Worm (Caenorhabditis elegans) whole organism, early embryonic: Measurements from ENCODE around the gene ZC449.2.

Experiments
- flt-1 ChIP-seq: fragments of 200-800 bp; sonication (Bioruptor generic); IDR thresholded peaks from 2 replicates; pipeline ENCODE4 v1.3.6; 2022; ENCODE audit warnings: missing genetic modification characterization, missing compliant biosample characterization
- pes-1 ChIP-seq: fragments of 200-800 bp; sonication (Bioruptor generic); IDR thresholded peaks from 2 replicates; pipeline ENCODE4 v1.3.6; 2022; ENCODE audit warnings: missing genetic modification reagents, missing genetic modification characterization, missing compliant biosample characterization

DNA sequence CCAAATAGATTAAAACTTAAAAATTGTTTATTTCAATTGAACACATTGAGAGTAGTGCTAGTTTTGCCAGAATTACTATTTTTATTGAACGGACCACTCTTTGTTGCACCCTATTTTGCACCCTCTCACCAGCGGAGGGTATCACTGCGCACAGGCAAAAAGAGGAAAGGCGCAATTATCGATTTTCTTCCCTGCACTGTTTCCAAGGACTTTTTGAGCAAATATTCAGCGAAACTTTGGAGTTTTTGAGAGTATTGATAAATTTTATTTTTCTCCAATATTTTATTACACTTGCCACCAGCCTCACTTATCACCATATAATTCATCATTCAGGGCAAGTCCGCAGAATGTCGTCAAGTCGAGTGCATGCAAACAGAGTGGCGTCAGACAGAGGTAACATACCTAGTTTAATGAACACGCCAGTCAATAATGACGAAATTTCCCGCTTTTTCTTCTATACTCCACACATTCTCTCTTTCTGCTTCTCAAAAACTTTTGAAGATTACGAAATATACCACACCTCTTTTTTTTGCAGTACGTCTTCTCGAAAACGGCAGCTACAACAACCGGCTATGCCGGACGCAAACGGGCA is 2.9 kb upstream of the ZC449.2 start:
- no peak for TF ChIP-seq pes-1
- no peak for TF ChIP-seq flt-1 (GFP tag; lab: Robert Waterston, UW)
